Worm (Caenorhabditis elegans) whole organism, L4 larva: ENCODE measurements around the gene F49C12.7.

Experiments
- aly-2 ChIP-seq: sonication (generic microtip); optimal IDR thresholded peaks from 2 replicates; lab custom pipeline; 2018; ENCODE audit warnings: missing biosample characterization, missing genetic modification characterization
- ama-1 ChIP-seq: fragments of 150-350 bp; optimal IDR thresholded peaks from 2 replicates; lab custom pipeline; 2014; ENCODE audit warnings: inconsistent platforms, mixed read lengths
- ces-1 ChIP-seq: fragments of 150-350 bp; sonication (generic microtip); optimal IDR thresholded peaks from 4 replicates; lab custom pipeline; 2014; ENCODE audit warnings: missing biosample characterization, missing genetic modification reagents, missing genetic modification characterization
- dmd-6 ChIP-seq: fragments of 200-800 bp; sonication (Bioruptor generic); IDR thresholded peaks from 2 replicates; pipeline ENCODE4 v1.3.6; 2022; ENCODE audit warnings: missing genetic modification reagents, missing genetic modification characterization, missing compliant biosample characterization
- dve-1 ChIP-seq: sonication (generic microtip); optimal IDR thresholded peaks from 2 replicates; lab custom pipeline; 2017; ENCODE audit warnings: antibody characterized with exemption, mild to moderate bottlenecking, missing genetic modification characterization, missing compliant biosample characterization; ENCODE audit not compliant: insufficient read depth
- mes-2 ChIP-seq: sonication (generic microtip); optimal IDR thresholded peaks from 2 replicates; lab custom pipeline; 2016; ENCODE audit warnings: missing genotype, mild to moderate bottlenecking, missing genetic modification characterization, missing compliant biosample characterization; ENCODE audit not compliant: poor library complexity, severe bottlenecking
- nhr-28 ChIP-seq: fragments of 150-350 bp; optimal IDR thresholded peaks from 2 replicates; lab custom pipeline; 2014; ENCODE audit warnings: missing biosample characterization, missing genetic modification characterization
- snpc-4 ChIP-seq: fragments of 150-350 bp; optimal IDR thresholded peaks from 2 replicates; lab custom pipeline; 2014; ENCODE audit warnings: missing biosample characterization, missing genetic modification characterization
- unc-130 ChIP-seq: sonication (generic microtip); optimal IDR thresholded peaks from 2 replicates; lab custom pipeline; 2016; ENCODE audit warnings: missing genetic modification reagents, missing genetic modification characterization, missing compliant biosample characterization

DNA sequence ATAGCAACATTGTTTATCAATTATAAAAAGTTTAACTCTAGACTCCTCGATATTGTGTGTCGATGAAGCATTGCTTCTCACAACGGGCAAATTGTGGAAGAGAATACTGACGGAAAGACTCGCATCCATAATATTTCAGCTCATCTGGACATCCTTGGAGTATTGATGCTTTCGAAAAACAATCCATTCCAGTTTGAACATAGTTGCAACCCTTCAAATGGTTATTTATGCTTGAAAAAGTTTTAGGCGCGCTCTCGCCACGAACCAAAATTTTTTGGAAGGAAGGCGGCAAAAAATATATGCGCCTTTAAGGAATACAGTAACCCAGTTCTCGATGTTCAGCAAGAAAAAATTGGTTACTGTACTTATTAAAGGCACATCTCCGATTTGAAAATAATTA lies 9.8 kb upstream of the F49C12.7 start:
- TF ChIP-seq ces-1 (no peak), unc-130 (GFP tag; lab: Kevin White, UChicago) (no peak), mes-2 (tag; lab: Kevin White, UChicago) (no peak), ama-1 (lab: Kevin White, UChicago) (peak; percentile 6), dve-1 (tag; lab: Kevin White, UChicago) (peak; percentile 0), dmd-6 (no peak), snpc-4 (tag; lab: Kevin White, UChicago) (no peak), nhr-28 (no peak), aly-2 (tag; lab: Kevin White, UChicago) (no peak)
